Worm (Caenorhabditis elegans) whole organism, young adult: ENCODE data around the gene hlh-1.

Experiments used
- F55B11.4 ChIP-seq: sonication (generic microtip); optimal IDR thresholded peaks from 2 replicates; lab custom pipeline; 2016; ENCODE audit warnings: missing compliant biosample characterization, missing genetic modification characterization, borderline replicate concordance; ENCODE audit not compliant: insufficient read depth
- Y56A3A.18 ChIP-seq: fragments of 200-800 bp; sonication (Bioruptor generic); IDR thresholded peaks from 2 replicates; pipeline ENCODE4 v1.3.6; 2022; ENCODE audit warnings: missing genetic modification reagents, missing genetic modification characterization, missing compliant biosample characterization
- ceh-40 ChIP-seq: fragments of 200-800 bp; sonication (Bioruptor generic); IDR thresholded peaks from 2 replicates; pipeline ENCODE4 v1.3.6; 2022; ENCODE audit warnings: missing genetic modification characterization, missing compliant biosample characterization
- egrh-3 ChIP-seq: fragments of 200-800 bp; sonication (Bioruptor generic); IDR thresholded peaks from 2 replicates; pipeline ENCODE4 v1.3.6; 2022; ENCODE audit warnings: missing genetic modification reagents, missing genetic modification characterization, missing compliant biosample characterization
- ekl-4 ChIP-seq: fragments of 200-800 bp; sonication (Bioruptor generic); IDR thresholded peaks from 2 replicates; pipeline ENCODE4 v1.3.6; 2022; ENCODE audit warnings: missing genetic modification reagents, missing genetic modification characterization, missing compliant biosample characterization
- mel-28 ChIP-seq: sonication (generic microtip); optimal IDR thresholded peaks from 2 replicates; lab custom pipeline; 2016; ENCODE audit warnings: borderline replicate concordance, mild to moderate bottlenecking, missing genetic modification characterization, missing compliant biosample characterization
- nfyb-1 ChIP-seq: fragments of 200-800 bp; sonication (Bioruptor generic); IDR thresholded peaks from 2 replicates; pipeline ENCODE4 v1.3.6; 2022; ENCODE audit warnings: missing genetic modification reagents, missing genetic modification characterization, missing compliant biosample characterization
- xnd-1 ChIP-seq: sonication (generic microtip); optimal IDR thresholded peaks from 2 replicates; lab custom pipeline; 2016; ENCODE audit warnings: missing genotype, missing genetic modification reagents, missing genetic modification characterization, missing compliant biosample characterization
- zfh-2 ChIP-seq: fragments of 200-800 bp; sonication (Bioruptor generic); conservative IDR thresholded peaks from 2 replicates; pipeline ENCODE4 v1.3.6; 2022; ENCODE audit warnings: missing genetic modification reagents, missing genetic modification characterization, missing compliant biosample characterization
- ztf-28 ChIP-seq: fragments of 200-800 bp; sonication (Bioruptor generic); IDR thresholded peaks from 2 replicates; pipeline ENCODE4 v1.3.6; 2022; ENCODE audit warnings: missing genetic modification reagents, missing genetic modification characterization, missing compliant biosample characterization

Gene hlh-1

ce11 chrII:4571112-4571511 lies 52.7 kb downstream of the hlh-1 start:
- TF ChIP-seq ceh-40 (GFP tag; lab: Robert Waterston, UW) (no peak), Y56A3A.18 (GFP tag; lab: Robert Waterston, UW) (no peak), egrh-3 (GFP tag; lab: Robert Waterston, UW) (peak; percentile 65; the same call in 1 of the 2 replicates), zfh-2 (GFP tag; lab: Robert Waterston, UW) (peak; percentile 79), ztf-28 (GFP tag; lab: Robert Waterston, UW) (no peak)

DNA sequence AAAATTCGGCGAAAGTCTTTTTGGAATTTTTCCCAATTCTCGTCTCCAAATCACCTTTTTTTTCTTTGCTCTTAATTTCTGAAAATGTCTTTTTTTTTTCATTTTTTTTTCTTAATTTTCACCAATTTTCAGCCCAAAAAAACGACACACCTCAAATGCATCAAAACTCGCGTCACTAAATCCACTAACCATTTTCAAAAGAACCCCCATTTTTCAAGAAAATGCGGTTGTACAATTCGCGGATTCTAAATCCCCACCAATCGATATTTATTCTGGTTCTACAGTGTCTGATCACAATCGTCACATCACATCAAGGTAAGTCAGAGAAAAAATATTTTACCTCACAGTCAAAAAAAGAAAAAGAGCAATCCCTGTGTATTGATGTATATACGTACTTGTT lies 53.5 kb downstream of the hlh-1 start, which contains the start of gene vab-1:
vab-1 (plus strand) TSS at position 133 of the 400 bp plus-strand sequence.
- no peak for TF ChIP-seq nfyb-1 (GFP tag; lab: Robert Waterston, UW)
- TF ChIP-seq mel-28 (tag; lab: Kevin White, UChicago), result no peak
- no peak for TF ChIP-seq F55B11.4 (tag; lab: Kevin White, UChicago)
- TF ChIP-seq xnd-1 (tag; lab: Kevin White, UChicago), result no peak
- no peak for TF ChIP-seq ekl-4 (GFP tag; lab: Robert Waterston, UW)
